Worm (Caenorhabditis elegans): Measurements from ENCODE around the gene C35B1.4.

- TF ChIP-seq tab-1 (GFP tag; IDR thresholded peaks at IDR 0.05), result no peak
- no peak for TF ChIP-seq klf-2 (GFP tag; conservative IDR thresholded peaks at IDR 0.05)
- no peak for TF ChIP-seq ztf-23 (GFP tag; IDR thresholded peaks at IDR 0.05)
- no peak for TF ChIP-seq ref-1 (GFP tag; conservative IDR thresholded peaks at IDR 0.05)
- TF ChIP-seq ztf-29 (GFP tag; IDR thresholded peaks at IDR 0.05), result no peak
- TF ChIP-seq flt-1 (GFP tag; IDR thresholded peaks at IDR 0.05), result no peak
- no peak for TF ChIP-seq cog-1 (tag; optimal IDR thresholded peaks at IDR 0.05)
These were observed 37.8 kb downstream of the C35B1.4 start, which contains the start of gene drd-50 for ce11 chrIV:4117432-4117831.
